Worm (Caenorhabditis elegans) whole organism, midembryonic: Measurements from ENCODE around the gene F18A1.7.

Experiments used
- T22C8.4 ChIP-seq: fragments of 200-800 bp; sonication (Bioruptor generic); IDR thresholded peaks from 2 replicates; pipeline ENCODE4 v1.3.6; 2022; ENCODE audit warnings: missing genetic modification characterization, missing compliant biosample characterization
- cog-1 ChIP-seq: sonication (generic microtip); optimal IDR thresholded peaks from 2 replicates; lab custom pipeline; 2016; ENCODE audit warnings: missing genetic modification characterization, missing compliant biosample characterization
- flt-1 ChIP-seq: fragments of 200-800 bp; sonication (Bioruptor generic); IDR thresholded peaks from 2 replicates; pipeline ENCODE4 v1.3.6; 2022; ENCODE audit warnings: missing genetic modification characterization, missing compliant biosample characterization
- med-1 ChIP-seq: sonication (generic microtip); optimal IDR thresholded peaks from 2 replicates; lab custom pipeline; 2017; ENCODE audit warnings: missing genetic modification characterization, mild to moderate bottlenecking, missing compliant biosample characterization, antibody characterized with exemption, missing genetic modification reagents; ENCODE audit not compliant: insufficient read depth
- tab-1 ChIP-seq: fragments of 200-800 bp; sonication (Bioruptor generic); IDR thresholded peaks from 2 replicates; pipeline ENCODE4 v1.3.6; 2022; ENCODE audit warnings: missing genetic modification characterization, missing compliant biosample characterization
- ztf-23 ChIP-seq: fragments of 200-800 bp; sonication (Bioruptor generic); IDR thresholded peaks from 2 replicates; pipeline ENCODE4 v1.3.6; 2022; ENCODE audit warnings: missing genetic modification reagents, missing genetic modification characterization, missing compliant biosample characterization

ce11 chrII:7640161-7640841 is 23.3 kb downstream of the F18A1.7 start:
- TF ChIP-seq flt-1 (GFP tag; lab: Robert Waterston, UW) (no peak), med-1 (GFP tag; lab: Kevin White, UChicago) (no peak), tab-1 (GFP tag; lab: Robert Waterston, UW) (no peak), ztf-23 (GFP tag; lab: Robert Waterston, UW) (no peak), cog-1 (tag; lab: Kevin White, UChicago) (no peak), T22C8.4 (GFP tag; lab: Robert Waterston, UW) (no peak)
